Fruit fly (Drosophila melanogaster) whole organism, embryonic: ENCODE data around the gene papi.

ENCODE experiments used
- CG12155 ChIP-seq: fragments of 200-800 bp; sonication (Bioruptor generic); optimal IDR thresholded peaks from 3 replicates; lab custom pipeline; 2016; ENCODE audit warnings: missing biosample characterization, missing genetic modification characterization
- CG16815 ChIP-seq: fragments of 200-800 bp; sonication (Bioruptor generic); optimal IDR thresholded peaks from 3 replicates; lab custom pipeline; 2017; ENCODE audit warnings: missing biosample characterization, mild to moderate bottlenecking, missing genetic modification characterization
- CG6683 ChIP-seq: fragments of 200-800 bp; sonication (Bioruptor generic); optimal IDR thresholded peaks from 2 replicates; lab custom pipeline; 2017; ENCODE audit warnings: missing biosample characterization, mild to moderate bottlenecking, missing genetic modification characterization, missing genetic modification reagents
- CG8478 ChIP-seq: fragments of >200 bp; optimal IDR thresholded peaks from 2 replicates; lab custom pipeline; 2018
- Ets65A ChIP-seq: fragments of 200-800 bp; sonication (Bioruptor generic); peaks from one replicate; lab custom pipeline; 2016; ENCODE audit warnings: missing biosample characterization, missing genetic modification characterization
- Gug ChIP-seq: fragments of 200-800 bp; sonication (Bioruptor generic); IDR thresholded peaks from 4 replicates; pipeline ENCODE4 v1.3.6; 2022; ENCODE audit warnings: missing biosample characterization, missing genetic modification characterization
- ab ChIP-seq: fragments of 200-800 bp; sonication (Bioruptor generic); optimal IDR thresholded peaks from 2 replicates; lab custom pipeline; 2016; ENCODE audit warnings: missing biosample characterization, missing genetic modification characterization
- chinmo ChIP-seq: fragments of 200-800 bp; sonication (Bioruptor generic); IDR thresholded peaks from 4 replicates; pipeline ENCODE4 v1.3.6; 2022; ENCODE audit warnings: missing biosample characterization, missing genetic modification characterization; ENCODE audit not compliant: partially characterized antibody
- pum ChIP-seq: fragments of 200-800 bp; sonication (Bioruptor generic); optimal IDR thresholded peaks from 2 replicates; lab custom pipeline; 2016; ENCODE audit warnings: missing biosample characterization, missing genetic modification characterization

- TF ChIP-seq chinmo (no peak), CG12155 (GFP tag; lab: Kevin White, UChicago) (no peak), Ets65A (GFP tag; lab: Kevin White, UChicago) (no peak), ab (no peak), Gug (GFP tag; lab: Robert Waterston, UW) (no peak), pum (GFP tag; lab: Kevin White, UChicago) (no peak), CG16815 (GFP tag; lab: Kevin White, UChicago) (no peak), CG6683 (GFP tag; lab: Kevin White, UChicago) (no peak), CG8478 (lab: Kevin White, UChicago) (no peak)
Observed at dm6 chr2L:2197475-2198118, 23.0 kb upstream of the papi start, which contains the start of gene COX7AL2.
